Fruit fly (Drosophila melanogaster) Kc167 (cell line): ENCODE results near the gene crq.

ENCODE experiments used
- Myc ChIP-seq: fragments of >200 bp; optimal IDR thresholded peaks from 2 replicates; lab custom pipeline; 2017; ENCODE audit warnings: missing external identifiers
- Sin3A ChIP-seq: fragments of >200 bp; optimal IDR thresholded peaks from 2 replicates; lab custom pipeline; 2018; ENCODE audit warnings: missing external identifiers
- h ChIP-seq: fragments of >200 bp; optimal IDR thresholded peaks from 3 replicates; lab custom pipeline; 2018; ENCODE audit warnings: missing external identifiers
- insv ChIP-seq: fragments of >200 bp; optimal IDR thresholded peaks from 3 replicates; lab custom pipeline; 2018; ENCODE audit warnings: missing external identifiers
- psq ChIP-seq: fragments of >200 bp; optimal IDR thresholded peaks from 2 replicates; lab custom pipeline; 2017; ENCODE audit warnings: missing external identifiers
- ttk ChIP-seq: sonication (Bioruptor generic); optimal IDR thresholded peaks from 2 replicates; lab custom pipeline; 2017; ENCODE audit warnings: missing external identifiers

DNA sequence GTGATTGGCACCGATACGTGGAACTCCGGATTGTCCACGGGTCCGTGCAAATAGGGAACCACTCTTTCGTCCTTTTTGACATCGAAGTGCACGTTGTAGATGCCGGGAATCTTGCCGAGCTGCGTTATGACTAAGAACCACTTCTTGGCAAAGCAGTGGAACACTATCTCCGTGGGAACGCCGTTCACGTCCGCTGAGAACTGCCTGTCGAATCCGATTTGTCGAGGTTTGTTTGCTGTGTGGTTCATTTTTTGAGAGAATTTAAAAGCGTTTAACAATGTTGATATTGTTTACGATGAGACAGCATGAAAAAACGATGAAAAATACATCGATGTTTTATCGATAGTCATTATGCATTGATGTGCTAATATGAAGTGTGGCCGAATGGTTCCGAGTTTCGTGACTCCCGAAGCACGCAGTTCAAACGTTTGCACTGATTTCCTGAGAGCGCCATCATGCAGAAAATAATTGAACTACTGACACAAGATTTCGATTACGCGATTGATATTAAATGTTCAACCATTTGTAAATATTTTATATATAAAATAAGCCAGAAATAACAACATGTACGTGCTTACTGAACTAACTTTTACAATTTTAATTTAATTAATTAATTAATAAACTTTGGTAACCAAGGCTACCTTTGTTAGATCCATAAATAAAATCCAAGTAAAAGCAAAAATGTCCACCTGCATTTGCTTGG, 31.6 kb downstream of the crq start, which contains the start of the genes CG11885 and CG13692:
- TF ChIP-seq h (lab: Kevin White, UChicago) = no peak
- TF ChIP-seq psq = no peak
- no peak for TF ChIP-seq Sin3A
- no peak for TF ChIP-seq Myc (lab: Kevin White, UChicago)
- TF ChIP-seq ttk = no peak
- no peak for TF ChIP-seq insv (lab: Kevin White, UChicago)
